Worm (Caenorhabditis elegans) whole organism, L2 larva: ENCODE results near the gene sdz-26.
A peak's percentile ranks its signal among the peaks of the same experiment; 100 is the strongest.

Source experiments
- C34F6.9 ChIP-seq: fragments of 150-350 bp; optimal IDR thresholded peaks from 2 replicates; lab custom pipeline; 2014; ENCODE audit warnings: missing biosample characterization, missing genetic modification characterization
- F13H6.1 ChIP-seq: sonication (generic microtip); optimal IDR thresholded peaks from 2 replicates; lab custom pipeline; 2016; ENCODE audit warnings: missing genetic modification characterization, missing compliant biosample characterization
- R02D3.7 ChIP-seq: fragments of 150-350 bp; optimal IDR thresholded peaks from 2 replicates; lab custom pipeline; 2014; ENCODE audit warnings: missing biosample characterization, missing genetic modification characterization
- ZK546.5 ChIP-seq: sonication (generic microtip); optimal IDR thresholded peaks from 2 replicates; lab custom pipeline; 2017; ENCODE audit warnings: missing biosample characterization, missing genetic modification characterization
- alr-1 ChIP-seq: fragments of 150-350 bp; optimal IDR thresholded peaks from 2 replicates; lab custom pipeline; 2014; ENCODE audit warnings: missing biosample characterization, missing genetic modification characterization
- ama-1 ChIP-seq: fragments of 150-350 bp; optimal IDR thresholded peaks from 2 replicates; lab custom pipeline; 2018; ENCODE audit warnings: inconsistent platforms
- ceh-82 ChIP-seq: fragments of 150-350 bp; optimal IDR thresholded peaks from 2 replicates; lab custom pipeline; 2014; ENCODE audit warnings: missing biosample characterization, missing genetic modification characterization
- elt-3 ChIP-seq: sonication (generic microtip); optimal IDR thresholded peaks from 2 replicates; lab custom pipeline; 2017; ENCODE audit warnings: missing biosample characterization, missing genetic modification characterization
- fos-1 ChIP-seq: fragments of 150-350 bp; optimal IDR thresholded peaks from 2 replicates; lab custom pipeline; 2014; ENCODE audit warnings: missing biosample characterization, missing genetic modification characterization
- gmeb-1 ChIP-seq: fragments of 150-350 bp; optimal IDR thresholded peaks from 2 replicates; lab custom pipeline; 2014; ENCODE audit warnings: missing biosample characterization, missing genetic modification characterization
- lin-11 ChIP-seq: fragments of 150-350 bp; sonication (generic microtip); optimal IDR thresholded peaks from 2 replicates; lab custom pipeline; 2014; ENCODE audit warnings: missing biosample characterization, missing genetic modification characterization, inconsistent platforms, mixed read lengths
- lin-39 ChIP-seq: fragments of 150-350 bp; optimal IDR thresholded peaks from 2 replicates; lab custom pipeline; 2014; ENCODE audit warnings: missing biosample characterization, missing genetic modification reagents, missing genetic modification characterization
- mab-5 ChIP-seq: fragments of 150-350 bp; optimal IDR thresholded peaks from 2 replicates; lab custom pipeline; 2014; ENCODE audit warnings: missing biosample characterization, missing genetic modification characterization
- mbf-1 ChIP-seq: sonication (generic microtip); optimal IDR thresholded peaks from 2 replicates; lab custom pipeline; 2017; ENCODE audit warnings: missing biosample characterization, missing genetic modification characterization
- mdl-1 ChIP-seq, 2 experiments: fragments of 150-350 bp in 1 of 2; sonication (generic microtip) in 1 of 2; optimal IDR thresholded peaks; 2 replicates each; lab custom pipeline; 2017; ENCODE audit warnings: missing biosample characterization in 2 of 2, missing genetic modification characterization in 2 of 2
- nhr-10 ChIP-seq: sonication (generic microtip); optimal IDR thresholded peaks from 2 replicates; lab custom pipeline; 2017; ENCODE audit warnings: missing biosample characterization, missing genetic modification characterization
- nhr-11 ChIP-seq: fragments of 150-350 bp; optimal IDR thresholded peaks from 2 replicates; lab custom pipeline; 2014; ENCODE audit warnings: missing biosample characterization, missing genetic modification characterization
- nhr-12 ChIP-seq: fragments of 150-350 bp; optimal IDR thresholded peaks from 2 replicates; lab custom pipeline; 2014; ENCODE audit warnings: missing biosample characterization, missing genetic modification characterization
- nhr-129 ChIP-seq: fragments of 150-350 bp; optimal IDR thresholded peaks from 2 replicates; lab custom pipeline; 2014; ENCODE audit warnings: missing biosample characterization, missing genetic modification characterization
- nhr-237 ChIP-seq: fragments of 150-350 bp; optimal IDR thresholded peaks from 2 replicates; lab custom pipeline; 2014; ENCODE audit warnings: missing biosample characterization, missing genetic modification characterization
- nhr-25 ChIP-seq: fragments of 150-350 bp; sonication (generic microtip); optimal IDR thresholded peaks from 3 replicates; lab custom pipeline; 2014; ENCODE audit warnings: missing biosample characterization, missing genetic modification characterization
- nhr-77 ChIP-seq: fragments of 150-350 bp; optimal IDR thresholded peaks from 2 replicates; lab custom pipeline; 2014; ENCODE audit warnings: missing biosample characterization, missing genetic modification characterization
- sem-4 ChIP-seq: fragments of 150-350 bp; optimal IDR thresholded peaks from 2 replicates; lab custom pipeline; 2014; ENCODE audit warnings: missing biosample characterization, missing genetic modification reagents, missing genetic modification characterization
- skn-1 ChIP-seq: sonication (generic microtip); optimal IDR thresholded peaks from 2 replicates; lab custom pipeline; 2017; ENCODE audit warnings: missing biosample characterization, missing genetic modification characterization
- sma-3 ChIP-seq: sonication (generic microtip); optimal IDR thresholded peaks from 2 replicates; lab custom pipeline; 2016; ENCODE audit warnings: missing genetic modification reagents, missing genetic modification characterization, missing compliant biosample characterization
- sma-9 ChIP-seq, 2 experiments: fragments of 150-350 bp in 1 of 2; sonication (generic microtip) in 1 of 2; optimal IDR thresholded peaks; 2 replicates each; lab custom pipeline; 2014 to 2016; ENCODE audit warnings: missing genetic modification characterization in 2 of 2, mild to moderate bottlenecking in 1 of 2, missing biosample characterization in 1 of 2, missing compliant biosample characterization in 1 of 2, missing genetic modification reagents in 1 of 2, moderate library complexity in 1 of 2
- snpc-4 ChIP-seq: fragments of 150-350 bp; optimal IDR thresholded peaks from 2 replicates; lab custom pipeline; 2014; ENCODE audit warnings: missing biosample characterization, missing genetic modification characterization
- unc-55 ChIP-seq: fragments of 150-350 bp; sonication (generic microtip); optimal IDR thresholded peaks from 3 replicates; lab custom pipeline; 2014; ENCODE audit warnings: missing biosample characterization, missing genetic modification reagents, missing genetic modification characterization
- zag-1 ChIP-seq: fragments of 150-350 bp; optimal IDR thresholded peaks from 2 replicates; lab custom pipeline; 2014; ENCODE audit warnings: missing biosample characterization, missing genetic modification characterization
- ztf-1 ChIP-seq: fragments of 200-800 bp; sonication (Bioruptor generic); conservative IDR thresholded peaks from 2 replicates; pipeline ENCODE4 v1.3.6; 2022; ENCODE audit warnings: missing genetic modification characterization, missing compliant biosample characterization
- ztf-11 ChIP-seq: sonication (generic microtip); optimal IDR thresholded peaks from 2 replicates; lab custom pipeline; 2017; ENCODE audit warnings: missing biosample characterization, missing genetic modification characterization
- ztf-4 ChIP-seq: fragments of 150-350 bp; optimal IDR thresholded peaks from 2 replicates; lab custom pipeline; 2014; ENCODE audit warnings: missing biosample characterization, missing genetic modification characterization

Gene sdz-26

DNA sequence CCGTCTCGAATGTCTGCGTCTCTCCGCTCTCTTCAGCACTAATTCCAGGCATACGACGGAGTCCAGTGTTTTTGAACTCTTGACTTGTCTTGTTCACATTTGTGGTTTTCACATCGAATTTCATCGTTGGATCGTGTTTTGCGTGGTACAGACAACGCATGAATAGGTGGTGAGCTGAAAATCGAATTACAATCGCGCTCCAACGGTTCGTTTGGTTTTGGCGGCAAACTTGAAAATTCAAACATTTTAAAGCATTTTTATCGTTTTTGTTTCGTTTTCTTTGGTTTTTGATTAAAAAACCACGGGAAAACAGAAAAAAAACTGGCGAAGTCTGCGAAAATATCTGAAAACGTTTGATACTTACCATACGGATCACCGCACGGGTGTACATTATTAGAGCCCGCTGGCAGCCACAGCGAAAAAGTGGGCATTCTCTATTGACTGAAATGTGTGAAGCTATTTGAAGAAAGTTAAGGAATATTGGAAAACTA, 31.5 kb downstream of the sdz-26 start, which contains the start of gene exl-1:
exl-1 (minus strand) TSS at position 441 of the 491 bp plus-strand sequence.
- peak; percentile 49 for TF ChIP-seq gmeb-1 (tag; lab: Kevin White, UChicago)
- TF ChIP-seq unc-55 (GFP tag; lab: Kevin White, UChicago) = no peak
- peak; percentile 16 for TF ChIP-seq nhr-129 (tag; lab: Kevin White, UChicago)

ce11 chrII:14413709-14414108, 32.2 kb downstream of the sdz-26 start:
- TF ChIP-seq skn-1 (tag; lab: Kevin White, UChicago) = no peak
- TF ChIP-seq lin-39 (tag; lab: Kevin White, UChicago) = no peak
- TF ChIP-seq ceh-82 = no peak
- TF ChIP-seq mab-5 = no peak
- no peak for TF ChIP-seq ztf-4 (tag; lab: Kevin White, UChicago)
- TF ChIP-seq sma-3 (GFP tag; lab: Kevin White, UChicago) = no peak
- TF ChIP-seq nhr-10 (tag; lab: Kevin White, UChicago) = no peak
- TF ChIP-seq, all 48 proteins: peak for 0

ce11 chrII:14415427-14415826, 33.9 kb downstream of the sdz-26 start:
- TF ChIP-seq skn-1 (tag; lab: Kevin White, UChicago) = no peak
- peak; percentile 10 for TF ChIP-seq unc-55 (GFP tag; lab: Kevin White, UChicago)
- TF ChIP-seq fos-1 = peak; percentile 22
- TF ChIP-seq, all 48 proteins: peak for 2

DNA sequence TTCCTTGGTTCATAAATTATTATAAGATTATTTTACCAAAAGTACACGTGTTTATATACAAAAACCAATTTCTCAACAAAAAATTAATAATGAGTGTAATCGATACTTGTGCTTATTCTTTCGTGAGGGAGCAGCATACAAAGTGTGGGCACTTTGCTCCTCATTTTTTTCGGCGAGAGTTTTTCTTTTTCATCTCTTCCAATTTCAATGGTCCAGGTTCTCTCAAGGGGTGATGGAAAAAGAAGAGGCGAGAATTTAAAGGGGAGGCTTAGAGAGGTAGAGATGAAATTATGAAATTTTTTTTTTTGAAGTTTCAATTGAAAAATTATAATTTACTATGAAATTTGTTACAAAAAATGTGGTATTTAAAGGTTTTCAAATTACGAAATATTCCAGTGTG, 35.4 kb downstream of the sdz-26 start:
- TF ChIP-seq C34F6.9 (tag; lab: Kevin White, UChicago) (peak; percentile 51), sma-9 (GFP tag; optimal IDR thresholded peaks at IDR 0.05; lab: Kevin White, UChicago) (no peak), sma-9 (tag; optimal IDR thresholded peaks at IDR 0.05; lab: Kevin White, UChicago) (no peak), unc-55 (GFP tag; lab: Kevin White, UChicago) (peak; percentile 52), ama-1 (no peak), snpc-4 (peak; percentile 43)

DNA sequence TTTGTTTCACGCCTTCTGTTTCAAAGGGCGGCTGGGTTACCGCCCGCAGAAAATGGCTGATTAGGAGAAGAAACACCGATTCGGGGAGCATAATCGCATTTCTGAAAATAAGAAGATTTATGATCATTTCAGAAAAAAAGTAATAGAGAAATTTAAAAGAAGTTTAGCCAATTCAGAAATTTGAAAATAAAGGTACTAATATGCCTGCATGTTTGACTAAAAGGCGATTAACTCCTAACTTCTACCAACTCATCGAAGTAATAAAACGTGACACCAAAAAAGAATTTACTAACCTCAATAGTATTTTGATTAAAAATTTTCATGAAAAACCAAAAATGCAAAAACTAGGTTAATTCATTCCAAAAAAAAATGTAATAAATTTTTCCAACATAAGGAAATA, 43.2 kb downstream of the sdz-26 start, which contains the start of gene plx-2:
plx-2 (minus strand) TSS at position 101 of the 400 bp plus-strand sequence.
- no peak for TF ChIP-seq nhr-12
- TF ChIP-seq nhr-11 = no peak
- TF ChIP-seq nhr-25 (tag; lab: Kevin White, UChicago) = no peak
- TF ChIP-seq nhr-237 (tag; lab: Kevin White, UChicago) = no peak
- no peak for TF ChIP-seq sma-3 (GFP tag; lab: Kevin White, UChicago)
- TF ChIP-seq ZK546.5 (tag; lab: Kevin White, UChicago) = no peak
- no peak for TF ChIP-seq sem-4 (tag; lab: Kevin White, UChicago)
- TF ChIP-seq elt-3 (tag; lab: Kevin White, UChicago) = no peak
- no peak for TF ChIP-seq C34F6.9 (tag; lab: Kevin White, UChicago)
- TF ChIP-seq, all 48 proteins: peak for 0

DNA sequence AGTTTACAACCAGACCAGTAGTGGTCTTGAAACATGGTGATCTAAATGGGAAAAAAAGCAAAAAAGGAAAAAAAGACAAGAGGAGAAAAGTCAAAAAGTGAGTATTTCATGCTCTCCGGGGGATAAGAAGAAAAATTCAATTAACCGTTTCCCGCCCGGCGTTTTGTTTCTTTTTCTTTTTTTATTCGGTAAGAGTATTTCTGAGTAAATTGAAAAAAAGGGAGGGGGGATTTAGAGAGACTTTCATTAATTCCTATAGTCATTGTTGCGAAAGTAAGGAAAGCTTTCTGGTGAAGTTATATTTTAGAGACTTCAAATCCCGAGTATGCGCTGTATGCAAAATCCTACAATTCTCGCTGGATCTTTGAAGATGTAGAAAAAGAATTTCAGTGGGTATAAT, 46.2 kb downstream of the sdz-26 start:
- TF ChIP-seq alr-1 (no peak), snpc-4 (no peak), fos-1 (no peak), nhr-77 (no peak), skn-1 (tag; lab: Kevin White, UChicago) (no peak), R02D3.7 (tag; lab: Kevin White, UChicago) (no peak), lin-39 (tag; lab: Kevin White, UChicago) (no peak), nhr-11 (no peak)
- TF ChIP-seq, all 48 proteins: peak for 0

- TF ChIP-seq nhr-77 (no peak), zag-1 (tag; lab: Kevin White, UChicago) (no peak), F13H6.1 (tag; lab: Kevin White, UChicago) (no peak), mbf-1 (tag; lab: Kevin White, UChicago) (no peak), lin-11 (tag; lab: Kevin White, UChicago) (no peak), ztf-1 (GFP tag; lab: Robert Waterston, UW) (no peak), mdl-1 (tag; optimal IDR thresholded peaks at IDR 0.05; lab: Kevin White, UChicago) (no peak), ztf-11 (tag; lab: Kevin White, UChicago) (no peak), ama-1 (no peak), mab-5 (no peak), lin-39 (tag; lab: Kevin White, UChicago) (no peak)
These were observed 47.3 kb downstream of the sdz-26 start for ce11 chrII:14428834-14429233.
